Worm (Caenorhabditis elegans) whole organism, mixed stage, embryonic: ENCODE data around the gene nhx-5.

Experiments
- M03D4.4 ChIP-seq: sonication (generic microtip); optimal IDR thresholded peaks from 2 replicates; lab custom pipeline; 2017; ENCODE audit warnings: mild to moderate bottlenecking, missing genetic modification characterization, missing compliant biosample characterization
- blmp-1 ChIP-seq: fragments of 150-350 bp; optimal IDR thresholded peaks from 2 replicates; lab custom pipeline; 2014; ENCODE audit warnings: missing biosample characterization, missing genetic modification characterization
- ceh-39 ChIP-seq: fragments of 150-350 bp; optimal IDR thresholded peaks from 2 replicates; lab custom pipeline; 2014; ENCODE audit warnings: missing biosample characterization, missing genetic modification characterization
- ceh-43 ChIP-seq: fragments of 200-800 bp; sonication (Bioruptor generic); optimal IDR thresholded peaks from 2 replicates; lab custom pipeline; 2018; ENCODE audit warnings: mild to moderate bottlenecking, missing genetic modification characterization, moderate library complexity, missing compliant biosample characterization
- ceh-83 ChIP-seq: fragments of 200-800 bp; sonication (Bioruptor generic); optimal IDR thresholded peaks from 2 replicates; lab custom pipeline; 2018; ENCODE audit warnings: mild to moderate bottlenecking, missing genetic modification characterization, missing compliant biosample characterization
- ces-1 ChIP-seq: fragments of 150-350 bp; optimal IDR thresholded peaks from 2 replicates; lab custom pipeline; 2014; ENCODE audit warnings: missing biosample characterization, missing genetic modification reagents, missing genetic modification characterization
- cnd-1 ChIP-seq: fragments of 200-800 bp; sonication (Bioruptor generic); optimal IDR thresholded peaks from 2 replicates; lab custom pipeline; 2018; ENCODE audit warnings: mild to moderate bottlenecking, missing genetic modification characterization, missing compliant biosample characterization
- drap-1 ChIP-seq: fragments of 200-800 bp; sonication (Bioruptor generic); optimal IDR thresholded peaks from 3 replicates; lab custom pipeline; 2018; ENCODE audit warnings: mild to moderate bottlenecking, missing genetic modification characterization, missing compliant biosample characterization
- elt-3 ChIP-seq: fragments of 150-350 bp; optimal IDR thresholded peaks from 2 replicates; lab custom pipeline; 2014; ENCODE audit warnings: missing biosample characterization, missing genetic modification characterization
- flh-1 ChIP-seq: fragments of 200-800 bp; sonication (Bioruptor generic); optimal IDR thresholded peaks from 2 replicates; lab custom pipeline; 2018; ENCODE audit warnings: mild to moderate bottlenecking, missing genetic modification characterization, moderate library complexity, missing compliant biosample characterization
- ham-2 ChIP-seq: fragments of 200-800 bp; sonication (Bioruptor generic); optimal IDR thresholded peaks from 2 replicates; lab custom pipeline; 2018; ENCODE audit warnings: mild to moderate bottlenecking, missing genetic modification characterization, missing compliant biosample characterization
- hlh-1 ChIP-seq: fragments of 150-350 bp; optimal IDR thresholded peaks from 2 replicates; lab custom pipeline; 2014; ENCODE audit warnings: missing biosample characterization, missing genetic modification reagents, missing genetic modification characterization
- lin-13 ChIP-seq: fragments of 150-350 bp; optimal IDR thresholded peaks from 2 replicates; lab custom pipeline; 2014; ENCODE audit warnings: missing biosample characterization, missing genetic modification characterization
- lin-32 ChIP-seq: fragments of 200-800 bp; sonication (Bioruptor generic); optimal IDR thresholded peaks from 2 replicates; lab custom pipeline; 2018; ENCODE audit warnings: mild to moderate bottlenecking, missing genetic modification characterization, missing compliant biosample characterization
- lsy-2 ChIP-seq: fragments of 150-350 bp; optimal IDR thresholded peaks from 2 replicates; lab custom pipeline; 2014; ENCODE audit warnings: missing biosample characterization, missing genetic modification characterization
- mab-5 ChIP-seq: fragments of 150-350 bp; optimal IDR thresholded peaks from 2 replicates; lab custom pipeline; 2014; ENCODE audit warnings: missing biosample characterization, missing genetic modification characterization
- mep-1 ChIP-seq: fragments of 150-350 bp; optimal IDR thresholded peaks from 2 replicates; lab custom pipeline; 2017; ENCODE audit warnings: missing biosample characterization, missing genetic modification reagents, missing genetic modification characterization, inconsistent platforms
- mls-2 ChIP-seq: sonication (generic microtip); optimal IDR thresholded peaks from 2 replicates; lab custom pipeline; 2016; ENCODE audit warnings: mild to moderate bottlenecking, missing genetic modification characterization, moderate library complexity, missing compliant biosample characterization
- nhr-2 ChIP-seq: fragments of 150-350 bp; optimal IDR thresholded peaks from 2 replicates; lab custom pipeline; 2014; ENCODE audit warnings: missing biosample characterization, missing genetic modification characterization
- nhr-237 ChIP-seq: fragments of 150-350 bp; optimal IDR thresholded peaks from 2 replicates; lab custom pipeline; 2014; ENCODE audit warnings: missing biosample characterization, missing genetic modification characterization
- nhr-76 ChIP-seq: sonication (generic microtip); optimal IDR thresholded peaks from 2 replicates; lab custom pipeline; 2017; ENCODE audit warnings: missing biosample characterization, missing genetic modification characterization
- pha-4 ChIP-seq: fragments of 150-350 bp; optimal IDR thresholded peaks from 2 replicates; lab custom pipeline; 2018; ENCODE audit warnings: missing biosample characterization, missing genetic modification reagents, missing genetic modification characterization
- sem-2 ChIP-seq: fragments of 200-800 bp; sonication (Bioruptor generic); optimal IDR thresholded peaks from 2 replicates; lab custom pipeline; 2018; ENCODE audit warnings: mild to moderate bottlenecking, missing genetic modification characterization, missing compliant biosample characterization
- snpc-4 ChIP-seq: fragments of 150-350 bp; optimal IDR thresholded peaks from 2 replicates; lab custom pipeline; 2014; ENCODE audit warnings: missing biosample characterization, missing genetic modification characterization
- sptf-1 ChIP-seq: sonication (generic microtip); optimal IDR thresholded peaks from 2 replicates; lab custom pipeline; 2017; ENCODE audit warnings: mild to moderate bottlenecking, missing genetic modification characterization, moderate library complexity, missing compliant biosample characterization
- tbx-8 ChIP-seq: fragments of 200-800 bp; sonication (Bioruptor generic); optimal IDR thresholded peaks from 2 replicates; lab custom pipeline; 2018; ENCODE audit warnings: mild to moderate bottlenecking, missing genetic modification characterization, moderate library complexity, missing compliant biosample characterization
- unc-120 ChIP-seq: sonication (generic microtip); optimal IDR thresholded peaks from 2 replicates; lab custom pipeline; 2017; ENCODE audit warnings: missing genetic modification characterization, missing compliant biosample characterization; ENCODE audit not compliant: poor library complexity, severe bottlenecking
- unc-39 ChIP-seq: fragments of 150-350 bp; optimal IDR thresholded peaks from 2 replicates; lab custom pipeline; 2014; ENCODE audit warnings: missing biosample characterization, missing genetic modification characterization
- unc-62 ChIP-seq: fragments of 150-350 bp; optimal IDR thresholded peaks from 2 replicates; lab custom pipeline; 2014; ENCODE audit warnings: missing biosample characterization, missing genetic modification reagents, missing genetic modification characterization
- zip-8 ChIP-seq: fragments of 150-350 bp; optimal IDR thresholded peaks from 2 replicates; lab custom pipeline; 2014; ENCODE audit warnings: missing biosample characterization, missing genetic modification characterization
- ztf-11 ChIP-seq: fragments of 150-350 bp; optimal IDR thresholded peaks from 2 replicates; lab custom pipeline; 2014; ENCODE audit warnings: missing biosample characterization, missing genetic modification characterization

Gene nhx-5

ce11 chrX:10541789-10542188 lies 35.0 kb upstream of the nhx-5 start:
- TF ChIP-seq zip-8 (tag; lab: Kevin White, UChicago): no peak
- no peak for TF ChIP-seq ceh-43 (GFP tag; lab: Kevin White, UChicago)
- TF ChIP-seq nhr-237: no peak
- no peak for TF ChIP-seq ceh-83 (GFP tag; lab: Kevin White, UChicago)
- TF ChIP-seq ham-2: no peak
- TF ChIP-seq lin-13 (tag; lab: Kevin White, UChicago): no peak
- TF ChIP-seq mls-2 (tag; lab: Kevin White, UChicago): no peak
- TF ChIP-seq drap-1 (GFP tag; lab: Kevin White, UChicago): no peak
- TF ChIP-seq, all 35 proteins: peak for 0

ce11 chrX:10542313-10543048 lies 34.3 kb upstream of the nhx-5 start, which contains the start of the genes F59F5.3 and F59F5.4:
TSS of gene F59F5.3 (minus strand) at chrX:10542413.
TSS of gene F59F5.4 (plus strand) at chrX:10542998.
- TF ChIP-seq nhr-237 (no peak), sem-2 (no peak), ceh-39 (tag; lab: Kevin White, UChicago) (no peak), lin-13 (tag; lab: Kevin White, UChicago) (no peak), cnd-1 (tag; lab: Kevin White, UChicago) (no peak), mab-5 (tag; lab: Kevin White, UChicago) (no peak), M03D4.4 (tag; lab: Kevin White, UChicago) (no peak), elt-3 (tag; lab: Kevin White, UChicago) (no peak), sptf-1 (tag; lab: Kevin White, UChicago) (no peak), flh-1 (GFP tag; lab: Kevin White, UChicago) (no peak), tbx-8 (no peak), nhr-76 (tag; lab: Kevin White, UChicago) (no peak), ceh-83 (GFP tag; lab: Kevin White, UChicago) (no peak), hlh-1 (no peak), snpc-4 (no peak), ham-2 (no peak)

ce11 chrX:10545716-10546115 lies 31.0 kb upstream of the nhx-5 start, which contains the start of gene F59F5.5:
TSS of gene F59F5.5 (plus strand) at chrX:10546016.
- TF ChIP-seq hlh-1: no peak
- no peak for TF ChIP-seq cnd-1 (tag; lab: Kevin White, UChicago)
- no peak for TF ChIP-seq elt-3 (tag; lab: Kevin White, UChicago)
- TF ChIP-seq ceh-43 (GFP tag; lab: Kevin White, UChicago): no peak
- TF ChIP-seq drap-1 (GFP tag; lab: Kevin White, UChicago): no peak

- TF ChIP-seq blmp-1 (no peak), ces-1 (GFP tag; lab: Kevin White, UChicago) (peak; percentile 6)
Measured at ce11 chrX:10553048-10553447, 23.7 kb upstream of the nhx-5 start.

- peak; percentile 46 for TF ChIP-seq pha-4
- peak; percentile 62 for TF ChIP-seq M03D4.4 (tag; lab: Kevin White, UChicago)
- TF ChIP-seq nhr-2 (tag; lab: Kevin White, UChicago): peak; percentile 99
- peak; percentile 81 for TF ChIP-seq cnd-1 (tag; lab: Kevin White, UChicago)
- TF ChIP-seq sem-2: peak; percentile 39
- peak; percentile 28 for TF ChIP-seq lin-13 (tag; lab: Kevin White, UChicago)
- peak; percentile 68 for TF ChIP-seq unc-62 (GFP tag; lab: Kevin White, UChicago)
- no peak for TF ChIP-seq flh-1 (GFP tag; lab: Kevin White, UChicago)
- peak; percentile 85 for TF ChIP-seq ham-2
- peak; percentile 37 for TF ChIP-seq ceh-39 (tag; lab: Kevin White, UChicago)
- TF ChIP-seq ceh-43 (GFP tag; lab: Kevin White, UChicago): no peak
- no peak for TF ChIP-seq nhr-237
- peak; percentile 93 for TF ChIP-seq unc-120 (tag; lab: Kevin White, UChicago)
- peak; percentile 9 for TF ChIP-seq tbx-8
- no peak for TF ChIP-seq nhr-76 (tag; lab: Kevin White, UChicago)
- TF ChIP-seq lsy-2: peak; percentile 15
- TF ChIP-seq hlh-1: peak; percentile 54
- no peak for TF ChIP-seq lin-32 (GFP tag; lab: Kevin White, UChicago)
- TF ChIP-seq ztf-11 (tag; lab: Kevin White, UChicago): peak; percentile 64
- TF ChIP-seq unc-39 (tag; lab: Kevin White, UChicago): peak; percentile 2
- TF ChIP-seq mep-1 (tag; lab: Kevin White, UChicago): peak; percentile 79
- peak; percentile 56 for TF ChIP-seq ces-1 (GFP tag; lab: Kevin White, UChicago)
- peak; percentile 89 for TF ChIP-seq mls-2 (tag; lab: Kevin White, UChicago)
- TF ChIP-seq mab-5 (tag; lab: Kevin White, UChicago): no peak
- no peak for TF ChIP-seq ceh-83 (GFP tag; lab: Kevin White, UChicago)
- TF ChIP-seq sptf-1 (tag; lab: Kevin White, UChicago): peak; percentile 83
- peak; percentile 82 for TF ChIP-seq drap-1 (GFP tag; lab: Kevin White, UChicago)
- TF ChIP-seq blmp-1: no peak
Measured at ce11 chrX:10555189-10555964, 21.4 kb upstream of the nhx-5 start, which contains the start of gene syd-2. TSS of gene syd-2 (minus strand) at chrX:10555239.
